Fruit fly (Drosophila melanogaster) whole organism, wandering third instar larva: ENCODE data around the gene RhoGAP92B.

Experiments used
- Abd-B ChIP-seq: fragments of >200 bp; optimal IDR thresholded peaks from 2 replicates; lab custom pipeline; 2017; ENCODE audit warnings: missing biosample characterization, missing genetic modification characterization
- Hnf4 ChIP-seq: fragments of 200-800 bp; sonication (Bioruptor generic); optimal IDR thresholded peaks from 2 replicates; lab custom pipeline; 2016; ENCODE audit warnings: missing biosample characterization, mild to moderate bottlenecking, missing genetic modification characterization
- Hr78 ChIP-seq: fragments of >200 bp; optimal IDR thresholded peaks from 2 replicates; lab custom pipeline; 2017; ENCODE audit warnings: missing biosample characterization, missing genetic modification characterization
- br ChIP-seq: fragments of 200-800 bp; sonication (Bioruptor generic); optimal IDR thresholded peaks from 2 replicates; lab custom pipeline; 2016; ENCODE audit warnings: missing biosample characterization, missing genetic modification characterization
- usp ChIP-seq: fragments of >200 bp; optimal IDR thresholded peaks from 2 replicates; lab custom pipeline; 2017; ENCODE audit warnings: missing biosample characterization, missing genetic modification characterization

DNA sequence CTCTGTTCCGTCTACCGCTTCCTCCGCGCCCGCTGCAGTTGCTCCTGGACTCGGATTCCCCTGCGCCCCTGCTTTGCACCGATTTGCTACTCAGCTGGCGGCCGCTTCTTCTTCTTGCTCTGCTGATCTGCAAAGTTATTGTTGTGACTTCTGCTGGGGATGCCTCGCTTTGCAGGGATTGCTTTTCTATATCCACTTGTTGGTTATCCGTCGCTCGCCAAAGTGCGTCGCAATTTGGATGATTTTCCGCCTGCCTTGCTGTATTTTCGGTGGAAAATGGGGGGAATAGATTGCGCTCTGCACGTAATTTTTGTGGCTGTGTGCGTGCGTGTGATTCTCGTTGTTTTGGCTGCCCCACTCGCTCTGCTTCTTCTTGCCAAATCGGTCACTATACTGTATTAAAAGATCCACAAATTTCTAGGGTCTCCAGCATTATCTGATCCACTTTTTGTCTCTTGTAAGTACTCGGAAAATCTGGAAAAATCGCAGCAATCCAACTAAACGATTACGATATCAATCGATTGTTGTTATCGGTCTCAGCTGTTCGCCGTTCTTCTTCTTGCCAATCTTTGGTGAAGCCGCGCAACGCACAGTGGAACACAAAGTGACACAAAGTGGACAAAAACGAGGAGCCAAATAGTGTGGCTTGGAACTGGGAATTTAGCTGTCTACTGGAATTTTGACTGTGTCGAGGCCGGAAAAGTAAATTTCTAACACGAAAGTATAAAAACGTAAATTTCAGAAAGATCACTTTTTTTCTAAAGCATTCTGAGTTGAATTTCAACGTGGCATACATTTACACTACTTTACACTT is 1.8 kb upstream of the RhoGAP92B start, which contains the start of gene ClpX:
- TF ChIP-seq Abd-B (GFP tag; lab: Kevin White, UChicago) (no peak), Hnf4 (GFP tag; lab: Kevin White, UChicago) (no peak), usp (GFP tag; lab: Kevin White, UChicago) (no peak), Hr78 (no peak), br (GFP tag; lab: Kevin White, UChicago) (no peak)
